Fruit fly (Drosophila melanogaster) whole organism, pupa: ENCODE measurements around the gene Ddx56.

Source experiments
- CG12605 ChIP-seq: fragments of 200-800 bp; sonication (Bioruptor generic); IDR thresholded peaks from 2 replicates; pipeline ENCODE4 v1.3.6; 2022; ENCODE audit warnings: missing biosample characterization, missing genetic modification characterization
- CG4496 ChIP-seq: fragments of 200-800 bp; sonication (Bioruptor generic); IDR thresholded peaks from 3 replicates; pipeline ENCODE4 v1.3.6; 2022; ENCODE audit warnings: missing biosample characterization, missing genetic modification characterization
- CG9948 ChIP-seq: fragments of 200-800 bp; sonication (Bioruptor generic); optimal IDR thresholded peaks from 2 replicates; lab custom pipeline; 2018; ENCODE audit warnings: missing biosample characterization, mild to moderate bottlenecking, missing genetic modification characterization, moderate library complexity
- D1 ChIP-seq: fragments of 200-800 bp; sonication (Bioruptor generic); optimal IDR thresholded peaks from 2 replicates; lab custom pipeline; 2018; ENCODE audit warnings: missing biosample characterization, mild to moderate bottlenecking, missing genetic modification characterization, moderate library complexity
- fd96Ca ChIP-seq: fragments of 200-800 bp; sonication (Bioruptor generic); IDR thresholded peaks from 3 replicates; pipeline ENCODE4 v1.3.6; 2022; ENCODE audit warnings: missing biosample characterization, missing genetic modification characterization

Gene Ddx56

dm6 chrX:21338153-21338552 lies 49.6 kb downstream of the Ddx56 start:
- no peak for TF ChIP-seq CG4496 (GFP tag; lab: Robert Waterston, UW)
- TF ChIP-seq CG12605 (GFP tag; lab: Robert Waterston, UW), result no peak
- TF ChIP-seq D1 (tag; lab: Kevin White, UChicago), result no peak

dm6 chrX:21337057-21337456 lies 50.7 kb downstream of the Ddx56 start:
- TF ChIP-seq fd96Ca (GFP tag; lab: Robert Waterston, UW) (no peak), CG9948 (tag; lab: Kevin White, UChicago) (no peak)
- TF ChIP-seq, all 21 proteins: peak for 0
